Worm (Caenorhabditis elegans) whole organism, late embryonic: Measurements from ENCODE around the gene hpo-33.

ENCODE experiments used
- C08G9.2 ChIP-seq: sonication (generic microtip); optimal IDR thresholded peaks from 2 replicates; lab custom pipeline; 2016; ENCODE audit warnings: mild to moderate bottlenecking, missing genetic modification characterization, moderate library complexity, missing compliant biosample characterization
- C38D4.7 ChIP-seq: fragments of 200-800 bp; sonication (Bioruptor generic); optimal IDR thresholded peaks from 2 replicates; lab custom pipeline; 2018; ENCODE audit warnings: mild to moderate bottlenecking, missing genetic modification characterization, moderate library complexity, missing compliant biosample characterization
- F13H6.1 ChIP-seq: sonication (generic microtip); optimal IDR thresholded peaks from 2 replicates; lab custom pipeline; 2016; ENCODE audit warnings: missing genetic modification characterization, missing compliant biosample characterization
- K02D7.2 ChIP-seq: sonication (generic microtip); optimal IDR thresholded peaks from 2 replicates; lab custom pipeline; 2017; ENCODE audit warnings: mild to moderate bottlenecking, missing genetic modification characterization, missing compliant biosample characterization
- T23F11.4 ChIP-seq: fragments of 200-800 bp; sonication (Bioruptor generic); optimal IDR thresholded peaks from 2 replicates; lab custom pipeline; 2018; ENCODE audit warnings: mild to moderate bottlenecking, missing genetic modification characterization, missing compliant biosample characterization
- ahr-1 ChIP-seq: sonication (generic microtip); optimal IDR thresholded peaks from 2 replicates; lab custom pipeline; 2016; ENCODE audit warnings: missing genetic modification characterization, missing compliant biosample characterization
- ceh-14 ChIP-seq: sonication (generic microtip); optimal IDR thresholded peaks from 2 replicates; lab custom pipeline; 2016; ENCODE audit warnings: missing genotype, missing genetic modification characterization, missing compliant biosample characterization
- ceh-18 ChIP-seq: sonication (generic microtip); optimal IDR thresholded peaks from 2 replicates; lab custom pipeline; 2016; ENCODE audit warnings: missing genetic modification characterization, missing compliant biosample characterization
- ceh-22 ChIP-seq: sonication (generic microtip); optimal IDR thresholded peaks from 2 replicates; lab custom pipeline; 2017; ENCODE audit warnings: missing biosample characterization, missing genetic modification characterization
- ceh-31 ChIP-seq: sonication (generic microtip); optimal IDR thresholded peaks from 2 replicates; lab custom pipeline; 2016; ENCODE audit warnings: missing genetic modification characterization, missing compliant biosample characterization
- ceh-34 ChIP-seq: sonication (generic microtip); optimal IDR thresholded peaks from 2 replicates; lab custom pipeline; 2016; ENCODE audit warnings: mild to moderate bottlenecking, missing genetic modification characterization, missing compliant biosample characterization
- ceh-9 ChIP-seq: sonication (generic microtip); optimal IDR thresholded peaks from 2 replicates; lab custom pipeline; 2016; ENCODE audit warnings: mild to moderate bottlenecking, missing genetic modification characterization, inconsistent platforms, missing compliant biosample characterization
- che-1 ChIP-seq: sonication (generic microtip); optimal IDR thresholded peaks from 2 replicates; lab custom pipeline; 2016; ENCODE audit warnings: mild to moderate bottlenecking, missing genetic modification characterization, missing compliant biosample characterization
- dmd-4 ChIP-seq: sonication (generic microtip); optimal IDR thresholded peaks from 2 replicates; lab custom pipeline; 2016; ENCODE audit warnings: borderline replicate concordance, missing genetic modification characterization, missing compliant biosample characterization
- dve-1 ChIP-seq: sonication (generic microtip); optimal IDR thresholded peaks from 2 replicates; lab custom pipeline; 2017; ENCODE audit warnings: antibody characterized with exemption, mild to moderate bottlenecking, missing genetic modification characterization, missing compliant biosample characterization
- elt-4 ChIP-seq: sonication (generic microtip); optimal IDR thresholded peaks from 2 replicates; lab custom pipeline; 2016; ENCODE audit warnings: missing genetic modification characterization, missing compliant biosample characterization
- ets-4 ChIP-seq: sonication (generic microtip); optimal IDR thresholded peaks from 2 replicates; lab custom pipeline; 2016; ENCODE audit warnings: missing genetic modification characterization, missing compliant biosample characterization
- fkh-10 ChIP-seq: fragments of 150-350 bp; optimal IDR thresholded peaks from 2 replicates; lab custom pipeline; 2014; ENCODE audit warnings: missing biosample characterization, missing genetic modification reagents, missing genetic modification characterization
- gmeb-2 ChIP-seq: sonication (generic microtip); optimal IDR thresholded peaks from 2 replicates; lab custom pipeline; 2016; ENCODE audit warnings: missing genetic modification characterization, inconsistent platforms, missing compliant biosample characterization
- lin-11 ChIP-seq: fragments of 200-800 bp; sonication (Bioruptor generic); optimal IDR thresholded peaks from 2 replicates; lab custom pipeline; 2018; ENCODE audit warnings: mild to moderate bottlenecking, missing genetic modification characterization, missing compliant biosample characterization
- madf-2 ChIP-seq: sonication (generic microtip); optimal IDR thresholded peaks from 2 replicates; lab custom pipeline; 2017; ENCODE audit warnings: missing genetic modification characterization, missing compliant biosample characterization
- mec-3 ChIP-seq: sonication (generic microtip); optimal IDR thresholded peaks from 2 replicates; lab custom pipeline; 2016; ENCODE audit warnings: borderline replicate concordance, missing genetic modification characterization, missing compliant biosample characterization
- nhr-11 ChIP-seq: fragments of 150-350 bp; optimal IDR thresholded peaks from 2 replicates; lab custom pipeline; 2014; ENCODE audit warnings: missing biosample characterization, missing genetic modification characterization
- npax-4 ChIP-seq: sonication (generic microtip); optimal IDR thresholded peaks from 2 replicates; lab custom pipeline; 2016; ENCODE audit warnings: missing genetic modification characterization, missing compliant biosample characterization
- pax-1 ChIP-seq: fragments of 150-350 bp; optimal IDR thresholded peaks from 2 replicates; lab custom pipeline; 2014; ENCODE audit warnings: missing biosample characterization, missing genetic modification characterization
- pha-2 ChIP-seq: sonication (generic microtip); optimal IDR thresholded peaks from 2 replicates; lab custom pipeline; 2017; ENCODE audit warnings: mild to moderate bottlenecking, missing genetic modification characterization, missing compliant biosample characterization
- pros-1 ChIP-seq: fragments of 150-350 bp; optimal IDR thresholded peaks from 2 replicates; lab custom pipeline; 2014; ENCODE audit warnings: missing biosample characterization, missing genetic modification reagents, missing genetic modification characterization
- rnt-1 ChIP-seq: sonication (generic microtip); optimal IDR thresholded peaks from 2 replicates; lab custom pipeline; 2016; ENCODE audit warnings: missing genetic modification characterization, missing compliant biosample characterization
- sox-2 ChIP-seq: fragments of 200-800 bp; sonication (Bioruptor generic); IDR thresholded peaks from 2 replicates; pipeline ENCODE4 v1.3.6; 2022; ENCODE audit warnings: missing genetic modification reagents, missing genetic modification characterization, missing compliant biosample characterization
- tbx-2 ChIP-seq: sonication (generic microtip); optimal IDR thresholded peaks from 2 replicates; lab custom pipeline; 2016; ENCODE audit warnings: missing genetic modification characterization, missing compliant biosample characterization
- tbx-7 ChIP-seq: sonication (generic microtip); optimal IDR thresholded peaks from 2 replicates; lab custom pipeline; 2016; ENCODE audit warnings: missing genotype, missing genetic modification characterization, missing compliant biosample characterization
- ttx-3 ChIP-seq: sonication (generic microtip); optimal IDR thresholded peaks from 2 replicates; lab custom pipeline; 2016; ENCODE audit warnings: missing genetic modification reagents, missing genetic modification characterization, missing compliant biosample characterization
- unc-3 ChIP-seq, 2 experiments: fragments of 200-800 bp in 1 of 2; sonication (Bioruptor generic) in 1 of 2; sonication (generic microtip) in 1 of 2; conservative IDR thresholded peaks in 1 of 2; optimal IDR thresholded peaks in 1 of 2; 2 replicates each; pipeline versions ENCODE4 v1.3.6 to Lab custom; 2016 to 2022; ENCODE audit warnings: missing compliant biosample characterization in 2 of 2, missing genetic modification characterization in 2 of 2, missing genetic modification reagents in 1 of 2
- unc-42 ChIP-seq: sonication (generic microtip); optimal IDR thresholded peaks from 2 replicates; lab custom pipeline; 2016; ENCODE audit warnings: missing genotype, missing genetic modification characterization, missing compliant biosample characterization

Gene hpo-33

DNA sequence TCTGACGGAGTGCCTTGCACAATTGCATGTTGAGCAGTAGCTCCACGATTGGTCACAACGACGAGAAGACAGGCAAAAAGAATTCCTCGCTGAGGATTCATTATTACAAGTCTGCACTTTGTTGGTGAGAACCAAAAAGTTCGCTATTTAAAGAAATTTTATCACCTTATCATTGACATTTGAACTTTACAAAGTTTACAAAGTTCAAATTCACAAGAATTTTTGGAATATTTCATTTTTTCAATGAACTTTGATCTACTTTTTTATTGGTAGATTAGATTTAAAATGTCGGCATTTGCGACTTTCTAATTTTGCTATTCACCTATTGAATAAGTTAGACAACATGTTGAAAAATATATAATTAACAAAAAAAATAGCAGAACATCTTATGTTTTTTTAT is 16.1 kb upstream of the hpo-33 start, which contains the start of gene F49H6.15:
F49H6.15 (minus strand) TSS at position 101 of the 400 bp plus-strand sequence.
- no peak for TF ChIP-seq ets-4 (tag; lab: Kevin White, UChicago)
- TF ChIP-seq ceh-14 (tag; lab: Kevin White, UChicago): no peak
- TF ChIP-seq madf-2 (tag; lab: Kevin White, UChicago): no peak
- no peak for TF ChIP-seq ceh-22 (tag; lab: Kevin White, UChicago)
- TF ChIP-seq C08G9.2 (tag; lab: Kevin White, UChicago): no peak
- no peak for TF ChIP-seq dve-1 (tag; lab: Kevin White, UChicago)
- TF ChIP-seq ttx-3 (tag; lab: Kevin White, UChicago): no peak
- no peak for TF ChIP-seq che-1 (tag; lab: Kevin White, UChicago)
- no peak for TF ChIP-seq lin-11 (tag; lab: Kevin White, UChicago)
- TF ChIP-seq, all 69 proteins: peak for 0

ce11 chrV:17030430-17030829 is 11.9 kb upstream of the hpo-33 start:
- no peak for TF ChIP-seq pha-2 (tag; lab: Kevin White, UChicago)
- no peak for TF ChIP-seq tbx-7
- no peak for TF ChIP-seq ahr-1
- TF ChIP-seq npax-4: no peak
- TF ChIP-seq madf-2 (tag; lab: Kevin White, UChicago): no peak
- no peak for TF ChIP-seq ceh-9 (tag; lab: Kevin White, UChicago)
- TF ChIP-seq sox-2 (GFP tag; lab: Robert Waterston, UW): no peak
- no peak for TF ChIP-seq ceh-18 (tag; lab: Kevin White, UChicago)
- TF ChIP-seq C08G9.2 (tag; lab: Kevin White, UChicago): no peak

DNA sequence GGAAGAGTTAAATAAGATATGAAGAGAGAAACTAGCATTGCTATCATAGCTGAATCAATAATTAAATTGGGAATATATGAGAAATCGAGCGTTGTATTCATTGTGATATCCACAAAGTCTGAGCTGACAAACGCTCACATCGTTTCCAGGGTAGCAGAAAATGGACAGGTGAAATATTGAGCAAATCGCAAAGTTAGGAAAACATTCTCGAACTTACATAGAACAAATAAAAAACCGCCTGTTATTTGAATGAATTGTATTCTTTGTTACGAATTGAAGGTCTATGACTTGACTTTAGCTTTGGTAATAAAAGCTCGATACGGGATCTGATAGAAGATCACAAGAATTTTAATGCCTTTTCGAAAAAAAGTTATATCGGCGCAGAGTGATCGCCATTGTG is 6.5 kb upstream of the hpo-33 start, which contains the start of gene srz-94:
srz-94 (minus strand) TSS at position 101 of the 400 bp plus-strand sequence.
- TF ChIP-seq K02D7.2 (tag; lab: Kevin White, UChicago) (no peak), C38D4.7 (GFP tag; lab: Kevin White, UChicago) (no peak), mec-3 (tag; lab: Kevin White, UChicago) (no peak), ceh-34 (tag; lab: Kevin White, UChicago) (no peak), pros-1 (no peak), ceh-31 (no peak), nhr-11 (tag; lab: Kevin White, UChicago) (no peak), fkh-10 (no peak), pax-1 (tag; lab: Kevin White, UChicago) (no peak), ets-4 (tag; lab: Kevin White, UChicago) (no peak), ceh-14 (tag; lab: Kevin White, UChicago) (no peak), unc-42 (tag; lab: Kevin White, UChicago) (no peak), T23F11.4 (no peak), ahr-1 (no peak), unc-3 (GFP tag; conservative IDR thresholded peaks at IDR 0.05; lab: Robert Waterston, UW) (no peak), unc-3 (tag; optimal IDR thresholded peaks at IDR 0.05; lab: Kevin White, UChicago) (no peak), dmd-4 (tag; lab: Kevin White, UChicago) (no peak), tbx-7 (no peak)

ce11 chrV:17044500-17044899 is 2.1 kb downstream of the hpo-33 start, which contains the start of gene F28B1.2:
F28B1.2 (plus strand) TSS chrV:17044800.
- TF ChIP-seq fkh-10 (no peak), elt-4 (tag; lab: Kevin White, UChicago) (no peak), nhr-11 (tag; lab: Kevin White, UChicago) (no peak), ets-4 (tag; lab: Kevin White, UChicago) (no peak), C08G9.2 (tag; lab: Kevin White, UChicago) (no peak), ceh-34 (tag; lab: Kevin White, UChicago) (no peak), F13H6.1 (tag; lab: Kevin White, UChicago) (no peak), pros-1 (no peak), ahr-1 (no peak), rnt-1 (tag; lab: Kevin White, UChicago) (no peak), tbx-2 (no peak), gmeb-2 (tag; lab: Kevin White, UChicago) (no peak), tbx-7 (no peak)
